Worm (Caenorhabditis elegans) whole organism, mixed stage, embryonic: Measurements from ENCODE around the gene F22E5.7.
"Not testable (repeated sequence)": the region's sequence is repeated elsewhere in the genome, so short reads cannot be mapped to it uniquely, and the experiment has no call there.

Experiments used
- M03D4.4 ChIP-seq: sonication (generic microtip); optimal IDR thresholded peaks from 2 replicates; lab custom pipeline; 2017; ENCODE audit warnings: mild to moderate bottlenecking, missing genetic modification characterization, missing compliant biosample characterization
- blmp-1 ChIP-seq: fragments of 150-350 bp; optimal IDR thresholded peaks from 2 replicates; lab custom pipeline; 2014; ENCODE audit warnings: missing biosample characterization, missing genetic modification characterization
- ceh-39 ChIP-seq: fragments of 150-350 bp; optimal IDR thresholded peaks from 2 replicates; lab custom pipeline; 2014; ENCODE audit warnings: missing biosample characterization, missing genetic modification characterization
- ceh-43 ChIP-seq: fragments of 200-800 bp; sonication (Bioruptor generic); optimal IDR thresholded peaks from 2 replicates; lab custom pipeline; 2018; ENCODE audit warnings: mild to moderate bottlenecking, missing genetic modification characterization, moderate library complexity, missing compliant biosample characterization
- ceh-83 ChIP-seq: fragments of 200-800 bp; sonication (Bioruptor generic); optimal IDR thresholded peaks from 2 replicates; lab custom pipeline; 2018; ENCODE audit warnings: mild to moderate bottlenecking, missing genetic modification characterization, missing compliant biosample characterization
- ces-1 ChIP-seq: fragments of 150-350 bp; optimal IDR thresholded peaks from 2 replicates; lab custom pipeline; 2014; ENCODE audit warnings: missing biosample characterization, missing genetic modification reagents, missing genetic modification characterization
- drap-1 ChIP-seq: fragments of 200-800 bp; sonication (Bioruptor generic); optimal IDR thresholded peaks from 3 replicates; lab custom pipeline; 2018; ENCODE audit warnings: mild to moderate bottlenecking, missing genetic modification characterization, missing compliant biosample characterization
- elt-1 ChIP-seq: sonication (generic microtip); optimal IDR thresholded peaks from 2 replicates; lab custom pipeline; 2017; ENCODE audit warnings: missing genetic modification characterization, mild to moderate bottlenecking, missing compliant biosample characterization, antibody characterized with exemption, moderate library complexity, borderline replicate concordance; ENCODE audit not compliant: insufficient read depth
- elt-3 ChIP-seq: fragments of 150-350 bp; optimal IDR thresholded peaks from 2 replicates; lab custom pipeline; 2014; ENCODE audit warnings: missing biosample characterization, missing genetic modification characterization
- flh-1 ChIP-seq: fragments of 200-800 bp; sonication (Bioruptor generic); optimal IDR thresholded peaks from 2 replicates; lab custom pipeline; 2018; ENCODE audit warnings: mild to moderate bottlenecking, missing genetic modification characterization, moderate library complexity, missing compliant biosample characterization
- ham-2 ChIP-seq: fragments of 200-800 bp; sonication (Bioruptor generic); optimal IDR thresholded peaks from 2 replicates; lab custom pipeline; 2018; ENCODE audit warnings: mild to moderate bottlenecking, missing genetic modification characterization, missing compliant biosample characterization
- hlh-1 ChIP-seq: fragments of 150-350 bp; optimal IDR thresholded peaks from 2 replicates; lab custom pipeline; 2014; ENCODE audit warnings: missing biosample characterization, missing genetic modification reagents, missing genetic modification characterization
- lin-13 ChIP-seq: fragments of 150-350 bp; optimal IDR thresholded peaks from 2 replicates; lab custom pipeline; 2014; ENCODE audit warnings: missing biosample characterization, missing genetic modification characterization
- lsy-2 ChIP-seq: fragments of 150-350 bp; optimal IDR thresholded peaks from 2 replicates; lab custom pipeline; 2014; ENCODE audit warnings: missing biosample characterization, missing genetic modification characterization
- mab-5 ChIP-seq: fragments of 150-350 bp; optimal IDR thresholded peaks from 2 replicates; lab custom pipeline; 2014; ENCODE audit warnings: missing biosample characterization, missing genetic modification characterization
- mep-1 ChIP-seq: fragments of 150-350 bp; optimal IDR thresholded peaks from 2 replicates; lab custom pipeline; 2017; ENCODE audit warnings: missing biosample characterization, missing genetic modification reagents, missing genetic modification characterization, inconsistent platforms
- mls-2 ChIP-seq: sonication (generic microtip); optimal IDR thresholded peaks from 2 replicates; lab custom pipeline; 2016; ENCODE audit warnings: mild to moderate bottlenecking, missing genetic modification characterization, moderate library complexity, missing compliant biosample characterization
- nhr-12 ChIP-seq: fragments of 150-350 bp; optimal IDR thresholded peaks from 2 replicates; lab custom pipeline; 2014; ENCODE audit warnings: missing biosample characterization, missing genetic modification characterization
- nhr-2 ChIP-seq: fragments of 150-350 bp; optimal IDR thresholded peaks from 2 replicates; lab custom pipeline; 2014; ENCODE audit warnings: missing biosample characterization, missing genetic modification characterization
- nhr-237 ChIP-seq: fragments of 150-350 bp; optimal IDR thresholded peaks from 2 replicates; lab custom pipeline; 2014; ENCODE audit warnings: missing biosample characterization, missing genetic modification characterization
- nhr-28 ChIP-seq: fragments of 150-350 bp; optimal IDR thresholded peaks from 2 replicates; lab custom pipeline; 2014; ENCODE audit warnings: missing biosample characterization, missing genetic modification characterization
- nhr-76 ChIP-seq: sonication (generic microtip); optimal IDR thresholded peaks from 2 replicates; lab custom pipeline; 2017; ENCODE audit warnings: missing biosample characterization, missing genetic modification characterization
- pha-4 ChIP-seq: fragments of 150-350 bp; optimal IDR thresholded peaks from 2 replicates; lab custom pipeline; 2018; ENCODE audit warnings: missing biosample characterization, missing genetic modification reagents, missing genetic modification characterization
- sptf-1 ChIP-seq: sonication (generic microtip); optimal IDR thresholded peaks from 2 replicates; lab custom pipeline; 2017; ENCODE audit warnings: mild to moderate bottlenecking, missing genetic modification characterization, moderate library complexity, missing compliant biosample characterization
- tbx-8 ChIP-seq: fragments of 200-800 bp; sonication (Bioruptor generic); optimal IDR thresholded peaks from 2 replicates; lab custom pipeline; 2018; ENCODE audit warnings: mild to moderate bottlenecking, missing genetic modification characterization, moderate library complexity, missing compliant biosample characterization
- unc-120 ChIP-seq: sonication (generic microtip); optimal IDR thresholded peaks from 2 replicates; lab custom pipeline; 2017; ENCODE audit warnings: missing genetic modification characterization, missing compliant biosample characterization; ENCODE audit not compliant: poor library complexity, severe bottlenecking
- unc-39 ChIP-seq: fragments of 150-350 bp; optimal IDR thresholded peaks from 2 replicates; lab custom pipeline; 2014; ENCODE audit warnings: missing biosample characterization, missing genetic modification characterization
- zip-8 ChIP-seq: fragments of 150-350 bp; optimal IDR thresholded peaks from 2 replicates; lab custom pipeline; 2014; ENCODE audit warnings: missing biosample characterization, missing genetic modification characterization
- ztf-11 ChIP-seq: fragments of 150-350 bp; optimal IDR thresholded peaks from 2 replicates; lab custom pipeline; 2014; ENCODE audit warnings: missing biosample characterization, missing genetic modification characterization

The F22E5.7 gene

ce11 chrII:2639401-2640088 is 2.3 kb upstream of the F22E5.7 start, which contains the start of gene F22E5.8:
Gene F22E5.8, plus strand, starts transcription at chrII:2640038.
- TF ChIP-seq elt-3; ceh-43 (GFP tag; lab: Kevin White, UChicago); pha-4 (tag; lab: Kevin White, UChicago): not testable (repeated sequence)
- TF ChIP-seq, all 35 proteins: peak for 0; not testable (repeated sequence) for 35

DNA sequence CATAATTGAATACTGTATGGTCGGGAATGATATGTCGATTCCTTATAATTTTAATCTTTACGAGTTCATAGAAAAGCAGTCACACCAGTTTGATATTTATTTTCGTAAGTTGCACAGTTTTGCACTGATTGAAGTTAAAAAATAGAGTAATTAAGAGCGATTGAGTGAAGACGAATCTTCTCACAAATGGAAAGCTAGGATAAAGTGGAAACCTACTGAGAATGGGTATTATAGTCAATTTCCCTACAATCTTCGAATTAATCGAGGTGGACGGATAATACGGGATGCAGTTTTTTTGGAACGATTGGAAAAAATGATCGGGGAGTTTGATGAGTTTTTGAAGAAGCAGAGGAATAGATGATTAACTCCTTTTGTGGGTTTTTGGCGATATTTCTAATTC is 895 bp upstream of the F22E5.7 start, which contains the start of gene F22E5.23:
Gene F22E5.23 (plus strand): TSS at position 301 of the 400 bp plus-strand sequence.
- TF ChIP-seq nhr-28 (tag; lab: Kevin White, UChicago) (no peak), unc-39 (tag; lab: Kevin White, UChicago) (no peak), mab-5 (tag; lab: Kevin White, UChicago) (no peak), ceh-43 (GFP tag; lab: Kevin White, UChicago) (no peak), hlh-1 (no peak), M03D4.4 (tag; lab: Kevin White, UChicago) (no peak), ham-2 (GFP tag; lab: Kevin White, UChicago) (no peak), nhr-76 (tag; lab: Kevin White, UChicago) (no peak), lsy-2 (tag; lab: Kevin White, UChicago) (no peak), nhr-2 (no peak), ces-1 (GFP tag; lab: Kevin White, UChicago) (no peak), elt-3 (no peak), unc-120 (tag; lab: Kevin White, UChicago) (no peak), drap-1 (no peak), elt-1 (no peak)

DNA sequence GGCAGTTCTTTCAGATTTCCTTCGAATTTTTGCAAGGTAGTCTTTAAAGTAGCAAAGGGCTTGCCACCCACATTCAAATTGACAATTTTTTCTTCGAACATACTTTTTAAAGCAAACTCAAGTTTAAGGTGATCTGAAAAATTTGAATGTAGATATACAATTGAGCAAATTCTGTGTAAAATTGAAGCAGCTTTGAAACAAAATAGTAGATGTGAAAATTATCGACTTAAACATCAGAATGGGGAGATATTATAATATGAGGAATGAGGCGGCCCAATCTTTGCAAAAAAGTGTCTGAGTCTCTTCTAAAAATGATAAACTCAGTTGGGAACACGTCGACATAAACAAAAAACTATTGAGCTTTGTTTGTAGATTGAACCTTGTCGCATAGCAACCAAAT is 2.6 kb downstream of the F22E5.7 start, which contains the start of gene F22E5.11:
Gene F22E5.11 (minus strand): TSS at position 101 of the 400 bp plus-strand sequence.
- TF ChIP-seq nhr-28 (tag; lab: Kevin White, UChicago) (no peak), tbx-8 (GFP tag; lab: Kevin White, UChicago) (no peak), ceh-43 (GFP tag; lab: Kevin White, UChicago) (no peak), mls-2 (no peak), hlh-1 (no peak), nhr-237 (tag; lab: Kevin White, UChicago) (no peak), M03D4.4 (tag; lab: Kevin White, UChicago) (no peak), unc-120 (tag; lab: Kevin White, UChicago) (no peak)
- TF ChIP-seq, all 35 proteins: peak for 0

- TF ChIP-seq mls-2; lin-13 (tag; lab: Kevin White, UChicago); sptf-1 (tag; lab: Kevin White, UChicago): not testable (repeated sequence)
Observed at ce11 chrII:2646756-2647155, 4.9 kb downstream of the F22E5.7 start, which contains the start of gene F22E5.12. Gene F22E5.12, minus strand, starts transcription at chrII:2646856.

DNA sequence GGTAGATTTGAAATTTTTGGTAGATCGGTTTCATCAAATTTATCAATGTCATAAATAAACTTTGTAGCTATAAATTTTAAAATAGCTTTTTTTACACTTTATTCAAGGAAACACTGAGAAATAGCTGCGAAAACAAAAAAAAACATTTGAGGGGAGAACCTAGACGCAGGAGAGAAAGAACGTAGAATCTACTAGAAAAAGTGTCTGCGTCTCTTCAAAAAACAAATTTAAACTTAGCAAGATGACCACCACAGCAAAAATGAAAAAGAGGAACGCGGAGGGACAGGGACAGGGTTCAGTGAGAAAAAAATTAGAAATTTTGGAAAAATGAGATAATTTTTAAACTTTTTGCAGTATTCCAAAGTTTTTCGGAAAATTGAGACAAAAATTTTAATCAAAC is 7.1 kb downstream of the F22E5.7 start:
- TF ChIP-seq elt-3 (no peak), mls-2 (no peak), nhr-12 (no peak), ceh-83 (GFP tag; lab: Kevin White, UChicago) (no peak), drap-1 (no peak), ceh-39 (tag; lab: Kevin White, UChicago) (no peak), mep-1 (no peak), pha-4 (tag; lab: Kevin White, UChicago) (no peak), ceh-43 (GFP tag; lab: Kevin White, UChicago) (no peak), blmp-1 (no peak), nhr-28 (tag; lab: Kevin White, UChicago) (no peak), unc-120 (tag; lab: Kevin White, UChicago) (no peak), ham-2 (GFP tag; lab: Kevin White, UChicago) (no peak), zip-8 (no peak), flh-1 (no peak), ztf-11 (tag; lab: Kevin White, UChicago) (no peak), nhr-2 (no peak), mab-5 (tag; lab: Kevin White, UChicago) (no peak)
